Worm (Caenorhabditis elegans) whole organism, mixed stage, embryonic: Measurements from ENCODE around the gene rpl-26.

Experiments used
- ceh-39 ChIP-seq: fragments of 150-350 bp; optimal IDR thresholded peaks from 2 replicates; lab custom pipeline; 2014; ENCODE audit warnings: missing biosample characterization, missing genetic modification characterization
- unc-62 ChIP-seq: fragments of 150-350 bp; optimal IDR thresholded peaks from 2 replicates; lab custom pipeline; 2014; ENCODE audit warnings: missing biosample characterization, missing genetic modification reagents, missing genetic modification characterization

ce11 chrII:8559188-8559587 lies 43.4 kb upstream of the rpl-26 start:
- TF ChIP-seq unc-62 (GFP tag; lab: Kevin White, UChicago) = no peak
- no peak for TF ChIP-seq ceh-39
